Worm (Caenorhabditis elegans) whole organism, L3 larva: ENCODE results near the gene sre-34.

Experiments used
- aly-2 ChIP-seq: fragments of 150-350 bp; optimal IDR thresholded peaks from 2 replicates; lab custom pipeline; 2014; ENCODE audit warnings: missing biosample characterization, missing genetic modification characterization
- daf-12 ChIP-seq: fragments of 150-350 bp; optimal IDR thresholded peaks from 2 replicates; lab custom pipeline; 2014; ENCODE audit warnings: missing biosample characterization, missing genetic modification reagents, missing genetic modification characterization
- egl-5 ChIP-seq: fragments of 150-350 bp; optimal IDR thresholded peaks from 2 replicates; lab custom pipeline; 2017; ENCODE audit warnings: missing biosample characterization, missing genetic modification reagents, missing genetic modification characterization, inconsistent platforms
- elt-1 ChIP-seq: fragments of 150-350 bp; optimal IDR thresholded peaks from 2 replicates; lab custom pipeline; 2014; ENCODE audit warnings: missing biosample characterization, missing genetic modification characterization
- lin-15B ChIP-seq: fragments of 150-350 bp; optimal IDR thresholded peaks from 2 replicates; lab custom pipeline; 2014; ENCODE audit warnings: missing biosample characterization, missing genetic modification characterization
- lin-39 ChIP-seq: fragments of 150-350 bp; optimal IDR thresholded peaks from 2 replicates; lab custom pipeline; 2018; ENCODE audit warnings: missing biosample characterization, missing genetic modification reagents, missing genetic modification characterization
- nhr-11 ChIP-seq: fragments of 150-350 bp; optimal IDR thresholded peaks from 2 replicates; lab custom pipeline; 2014; ENCODE audit warnings: missing biosample characterization, missing genetic modification characterization
- nhr-237 ChIP-seq: fragments of 150-350 bp; optimal IDR thresholded peaks from 2 replicates; lab custom pipeline; 2014; ENCODE audit warnings: missing biosample characterization, missing genetic modification characterization
- pqm-1 ChIP-seq: fragments of 150-350 bp; optimal IDR thresholded peaks from 2 replicates; lab custom pipeline; 2017; ENCODE audit warnings: missing biosample characterization, missing genetic modification characterization, inconsistent platforms
- skn-1 ChIP-seq: fragments of 150-350 bp; optimal IDR thresholded peaks from 2 replicates; lab custom pipeline; 2014; ENCODE audit warnings: missing biosample characterization, missing genetic modification characterization
- snpc-4 ChIP-seq: fragments of 150-350 bp; optimal IDR thresholded peaks from 2 replicates; lab custom pipeline; 2014; ENCODE audit warnings: missing biosample characterization, missing genetic modification characterization
- zag-1 ChIP-seq: fragments of 150-350 bp; optimal IDR thresholded peaks from 2 replicates; lab custom pipeline; 2014; ENCODE audit warnings: missing biosample characterization, missing genetic modification characterization

DNA sequence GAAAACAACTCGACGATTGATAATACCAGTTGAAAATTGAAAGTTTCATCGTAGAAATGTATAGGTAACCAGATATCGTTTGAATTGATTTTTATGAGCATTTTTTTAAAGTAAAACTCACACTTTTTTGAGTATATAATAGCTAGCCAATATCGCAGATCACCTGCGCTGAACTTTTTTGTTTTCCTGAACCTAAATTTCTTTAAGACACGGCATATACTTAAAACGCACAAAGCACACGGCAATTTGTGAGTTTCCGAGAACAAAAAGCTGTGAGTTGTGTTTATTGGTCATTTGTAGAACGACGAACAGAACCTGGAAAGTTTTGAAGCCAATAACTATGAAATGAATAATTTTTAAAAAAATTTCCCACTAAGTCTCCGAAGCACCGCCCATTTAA, 48.2 kb upstream of the sre-34 start, which contains the start of gene sre-29:
- TF ChIP-seq pqm-1: no peak
- TF ChIP-seq snpc-4 (tag; lab: Kevin White, UChicago): no peak
- TF ChIP-seq egl-5 (tag; lab: Kevin White, UChicago): no peak
- no peak for TF ChIP-seq elt-1
- TF ChIP-seq nhr-237 (tag; lab: Kevin White, UChicago): no peak
- TF ChIP-seq lin-39 (tag; lab: Kevin White, UChicago): no peak
- TF ChIP-seq lin-15B (tag; lab: Kevin White, UChicago): no peak
- no peak for TF ChIP-seq daf-12 (tag; lab: Kevin White, UChicago)
- TF ChIP-seq zag-1: no peak
- no peak for TF ChIP-seq skn-1
- TF ChIP-seq aly-2 (tag; lab: Kevin White, UChicago): no peak
- TF ChIP-seq nhr-11 (tag; lab: Kevin White, UChicago): no peak
